Worm (Caenorhabditis elegans) whole organism, L3 larva: Measurements from ENCODE around the gene F16G10.11.

ENCODE experiments used
- R02D3.7 ChIP-seq: fragments of 150-350 bp; optimal IDR thresholded peaks from 2 replicates; lab custom pipeline; 2014; ENCODE audit warnings: missing biosample characterization, missing genetic modification characterization
- ZK546.5 ChIP-seq: sonication (generic microtip); optimal IDR thresholded peaks from 2 replicates; lab custom pipeline; 2017; ENCODE audit warnings: missing biosample characterization, missing genetic modification characterization
- ama-1 ChIP-seq: fragments of 150-350 bp; optimal IDR thresholded peaks from 2 replicates; lab custom pipeline; 2018
- ceh-16 ChIP-seq: sonication (generic microtip); optimal IDR thresholded peaks from 2 replicates; lab custom pipeline; 2017; ENCODE audit warnings: missing biosample characterization, missing genetic modification characterization
- ceh-9 ChIP-seq: sonication (generic microtip); optimal IDR thresholded peaks from 2 replicates; lab custom pipeline; 2018; ENCODE audit warnings: missing biosample characterization, missing genetic modification characterization
- daf-12 ChIP-seq: fragments of 150-350 bp; optimal IDR thresholded peaks from 2 replicates; lab custom pipeline; 2014; ENCODE audit warnings: missing biosample characterization, missing genetic modification reagents, missing genetic modification characterization
- egl-5 ChIP-seq: fragments of 150-350 bp; optimal IDR thresholded peaks from 2 replicates; lab custom pipeline; 2017; ENCODE audit warnings: missing biosample characterization, missing genetic modification reagents, missing genetic modification characterization, inconsistent platforms
- elt-1 ChIP-seq: fragments of 150-350 bp; optimal IDR thresholded peaks from 2 replicates; lab custom pipeline; 2014; ENCODE audit warnings: missing biosample characterization, missing genetic modification characterization
- elt-2 ChIP-seq: sonication (generic microtip); optimal IDR thresholded peaks from 2 replicates; lab custom pipeline; 2016; ENCODE audit warnings: missing genetic modification reagents, mild to moderate bottlenecking, missing genetic modification characterization, missing compliant biosample characterization
- elt-3 ChIP-seq, 3 experiments: fragments of 150-350 bp in 1 of 3; sonication (generic microtip) in 2 of 3; optimal IDR thresholded peaks; 2 replicates in 2 of 3; 4 replicates in 1 of 3; lab custom pipeline; 2014 to 2017; ENCODE audit warnings: missing biosample characterization in 3 of 3, missing genetic modification characterization in 3 of 3
- eor-1 ChIP-seq, 2 experiments: fragments of 150-350 bp; optimal IDR thresholded peaks; 2 replicates each; lab custom pipeline; 2014 to 2018; ENCODE audit warnings: missing biosample characterization in 2 of 2, missing genetic modification characterization in 2 of 2
- fkh-10 ChIP-seq: sonication (generic microtip); optimal IDR thresholded peaks from 2 replicates; lab custom pipeline; 2017; ENCODE audit warnings: missing biosample characterization, missing genetic modification reagents, missing genetic modification characterization
- fkh-2 ChIP-seq: fragments of 150-350 bp; optimal IDR thresholded peaks from 2 replicates; lab custom pipeline; 2014; ENCODE audit warnings: missing biosample characterization, missing genetic modification reagents, missing genetic modification characterization
- fos-1 ChIP-seq: fragments of 150-350 bp; optimal IDR thresholded peaks from 2 replicates; lab custom pipeline; 2014; ENCODE audit warnings: missing biosample characterization, missing genetic modification characterization
- jun-1 ChIP-seq: fragments of 150-350 bp; optimal IDR thresholded peaks from 2 replicates; lab custom pipeline; 2014; ENCODE audit warnings: missing biosample characterization, missing genetic modification reagents, missing genetic modification characterization
- lin-15B ChIP-seq: fragments of 150-350 bp; optimal IDR thresholded peaks from 2 replicates; lab custom pipeline; 2014; ENCODE audit warnings: missing biosample characterization, missing genetic modification characterization
- lin-39 ChIP-seq: fragments of 150-350 bp; optimal IDR thresholded peaks from 2 replicates; lab custom pipeline; 2018; ENCODE audit warnings: missing biosample characterization, missing genetic modification reagents, missing genetic modification characterization
- mml-1 ChIP-seq: fragments of 150-350 bp; sonication (generic microtip); optimal IDR thresholded peaks from 3 replicates; lab custom pipeline; 2014; ENCODE audit warnings: missing biosample characterization, missing genetic modification characterization
- nhr-12 ChIP-seq: fragments of 150-350 bp; optimal IDR thresholded peaks from 2 replicates; lab custom pipeline; 2014; ENCODE audit warnings: missing biosample characterization, missing genetic modification characterization
- nhr-23 ChIP-seq: fragments of 150-350 bp; optimal IDR thresholded peaks from 2 replicates; lab custom pipeline; 2014; ENCODE audit warnings: missing biosample characterization, missing genetic modification reagents, missing genetic modification characterization
- nhr-25 ChIP-seq: sonication (generic microtip); optimal IDR thresholded peaks from 2 replicates; lab custom pipeline; 2017; ENCODE audit warnings: missing biosample characterization, missing genetic modification characterization
- nhr-43 ChIP-seq: sonication (generic microtip); optimal IDR thresholded peaks from 2 replicates; lab custom pipeline; 2016; ENCODE audit warnings: mild to moderate bottlenecking, missing genetic modification characterization, missing compliant biosample characterization; ENCODE audit not compliant: poor library complexity, severe bottlenecking
- nhr-67 ChIP-seq: fragments of 150-350 bp; optimal IDR thresholded peaks from 2 replicates; lab custom pipeline; 2014; ENCODE audit warnings: missing biosample characterization, missing genetic modification characterization
- nhr-76 ChIP-seq: fragments of 150-350 bp; sonication (generic microtip); optimal IDR thresholded peaks from 5 replicates; lab custom pipeline; 2014; ENCODE audit warnings: missing biosample characterization, missing genetic modification characterization
- nhr-77 ChIP-seq: fragments of 150-350 bp; optimal IDR thresholded peaks from 2 replicates; lab custom pipeline; 2014; ENCODE audit warnings: missing biosample characterization, missing genetic modification characterization
- pha-4 ChIP-seq: fragments of 150-350 bp; optimal IDR thresholded peaks from 2 replicates; lab custom pipeline; 2014; ENCODE audit warnings: missing biosample characterization, missing genetic modification reagents, missing genetic modification characterization
- snpc-4 ChIP-seq: fragments of 150-350 bp; optimal IDR thresholded peaks from 2 replicates; lab custom pipeline; 2014; ENCODE audit warnings: missing biosample characterization, missing genetic modification characterization
- ztf-4 ChIP-seq: fragments of 150-350 bp; optimal IDR thresholded peaks from 2 replicates; lab custom pipeline; 2014; ENCODE audit warnings: missing biosample characterization, missing genetic modification characterization

Gene F16G10.11

DNA sequence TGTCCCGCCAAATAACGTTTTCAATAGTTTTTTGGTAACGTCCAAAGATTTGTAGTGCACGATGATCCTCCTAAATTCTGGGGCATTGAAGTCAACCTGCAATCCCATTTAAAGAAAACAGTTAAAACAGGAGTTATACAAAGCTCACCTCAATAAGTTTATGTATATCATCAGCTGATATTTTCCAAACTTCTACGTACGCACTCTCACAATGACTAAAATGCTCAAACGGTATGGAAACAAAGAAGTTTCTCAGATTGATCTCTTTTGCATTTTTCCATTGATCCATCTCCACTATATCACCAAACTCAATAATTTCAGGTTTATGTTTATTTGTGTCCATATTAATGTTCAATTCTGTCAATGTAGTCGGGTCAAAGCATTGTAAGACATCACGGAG, 17.8 kb upstream of the F16G10.11 start:
- no peak for TF ChIP-seq nhr-67 (tag; lab: Kevin White, UChicago)
- TF ChIP-seq ama-1 (lab: Kevin White, UChicago): no peak
- TF ChIP-seq nhr-43 (tag; lab: Kevin White, UChicago): no peak
- TF ChIP-seq lin-39 (tag; lab: Kevin White, UChicago): no peak
- TF ChIP-seq R02D3.7 (tag; lab: Kevin White, UChicago): no peak
- TF ChIP-seq snpc-4 (tag; lab: Kevin White, UChicago): no peak

- no peak for TF ChIP-seq egl-5 (tag; lab: Kevin White, UChicago)
- TF ChIP-seq ztf-4 (tag; lab: Kevin White, UChicago): no peak
- no peak for TF ChIP-seq nhr-23 (tag; lab: Kevin White, UChicago)
- TF ChIP-seq elt-3 (tag; optimal IDR thresholded peaks at IDR 0.05; lab: Kevin White, UChicago): no peak
- TF ChIP-seq jun-1 (tag; lab: Kevin White, UChicago): no peak
- TF ChIP-seq nhr-12: no peak
- TF ChIP-seq ama-1 (lab: Kevin White, UChicago): no peak
- TF ChIP-seq lin-15B (tag; lab: Kevin White, UChicago): no peak
- no peak for TF ChIP-seq pha-4 (tag; lab: Kevin White, UChicago)
Observed at ce11 chrII:2411093-2411492, 17.4 kb upstream of the F16G10.11 start.

- no peak for TF ChIP-seq daf-12 (tag; lab: Kevin White, UChicago)
- no peak for TF ChIP-seq ceh-16 (tag; lab: Kevin White, UChicago)
- TF ChIP-seq ceh-9 (tag; lab: Kevin White, UChicago): no peak
- TF ChIP-seq nhr-67 (tag; lab: Kevin White, UChicago): no peak
- no peak for TF ChIP-seq elt-1 (tag; lab: Kevin White, UChicago)
- TF ChIP-seq eor-1 (tag; optimal IDR thresholded peaks at IDR 0.05; lab: Kevin White, UChicago): no peak
- no peak for TF ChIP-seq nhr-43 (tag; lab: Kevin White, UChicago)
- no peak for TF ChIP-seq ZK546.5 (tag; lab: Kevin White, UChicago)
- no peak for TF ChIP-seq jun-1 (tag; lab: Kevin White, UChicago)
- no peak for TF ChIP-seq R02D3.7 (tag; lab: Kevin White, UChicago)
- TF ChIP-seq nhr-25 (tag; lab: Kevin White, UChicago): no peak
- TF ChIP-seq nhr-77 (tag; lab: Kevin White, UChicago): no peak
- no peak for TF ChIP-seq mml-1 (tag; lab: Kevin White, UChicago)
Observed at ce11 chrII:2403984-2404383, 10.3 kb upstream of the F16G10.11 start, which contains the start of gene F16G10.1. Gene F16G10.1, plus strand, starts transcription at chrII:2404284.

DNA sequence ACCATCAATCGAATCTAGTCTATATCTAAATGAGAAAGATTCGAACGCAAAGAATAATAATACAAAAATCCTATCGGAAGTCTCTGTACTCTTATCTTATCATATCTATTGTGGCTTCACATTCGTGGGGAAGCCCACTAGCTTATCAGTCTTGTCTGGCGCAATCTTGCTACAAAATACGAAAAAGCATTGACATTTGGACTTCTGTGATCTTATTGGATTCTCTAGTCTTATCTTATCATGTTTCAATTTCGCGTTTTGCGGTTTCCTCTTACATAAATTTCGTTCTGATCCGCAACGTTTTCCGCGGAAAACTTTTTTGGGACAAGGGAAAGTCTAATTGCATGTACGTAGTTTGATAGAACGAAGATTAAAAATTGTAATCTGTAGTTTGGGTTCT, 6.1 kb upstream of the F16G10.11 start:
- TF ChIP-seq nhr-43 (tag; lab: Kevin White, UChicago) (peak; percentile 86), elt-3 (tag; optimal IDR thresholded peaks at IDR 0.05; lab: Kevin White, UChicago) (peak; percentile 14 to 96 (median 93)), lin-39 (tag; lab: Kevin White, UChicago) (no peak)
- TF ChIP-seq, all 47 proteins: peak for 2

DNA sequence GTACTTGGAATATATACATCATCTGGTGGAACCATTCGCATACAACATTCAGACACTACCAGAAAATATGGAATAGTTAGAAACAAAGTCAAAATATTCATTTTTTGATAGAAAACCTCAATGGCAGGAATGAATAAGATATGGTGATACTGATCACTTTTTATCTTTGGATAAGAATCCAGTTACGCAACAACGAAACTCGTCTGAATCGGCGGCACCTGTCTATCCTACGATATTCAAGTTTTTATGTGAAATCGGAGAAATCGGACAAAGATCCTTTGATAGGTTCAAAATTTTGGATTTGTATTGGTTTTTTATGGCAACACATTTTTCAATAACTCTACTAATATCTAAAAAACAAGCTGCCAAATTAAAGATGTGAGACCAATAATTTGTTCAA, 5.2 kb upstream of the F16G10.11 start, which contains the start of gene F16G10.14:
F16G10.14 (minus strand) TSS at position 101 of the 400 bp plus-strand sequence.
- TF ChIP-seq fkh-2 (no peak), R02D3.7 (tag; lab: Kevin White, UChicago) (no peak), ama-1 (lab: Kevin White, UChicago) (no peak), lin-15B (tag; lab: Kevin White, UChicago) (no peak), nhr-76 (tag; lab: Kevin White, UChicago) (no peak), fkh-10 (GFP tag; lab: Kevin White, UChicago) (no peak), nhr-25 (tag; lab: Kevin White, UChicago) (no peak), fos-1 (tag; lab: Kevin White, UChicago) (no peak), elt-2 (tag; lab: Kevin White, UChicago) (no peak)

DNA sequence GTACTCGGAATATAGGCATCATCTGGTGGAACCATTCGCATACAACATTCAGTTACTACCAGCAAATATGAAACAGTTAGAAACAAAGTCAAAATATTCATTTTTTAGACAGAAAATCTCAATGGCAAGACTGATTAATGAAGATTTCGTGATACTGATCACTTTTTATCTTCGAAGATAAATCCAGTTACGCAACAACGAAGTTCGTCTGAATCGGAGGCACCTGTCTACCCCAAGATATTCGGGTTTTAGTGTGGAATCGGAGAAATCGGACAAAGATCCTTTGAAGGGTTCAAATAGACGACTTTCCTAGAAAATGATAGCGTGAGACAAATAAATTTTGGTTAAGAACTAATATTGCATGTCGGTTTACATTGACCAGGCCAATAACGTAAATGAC, 2.1 kb upstream of the F16G10.11 start, which contains the start of gene F16G10.13:
F16G10.13 (minus strand) TSS at position 101 of the 400 bp plus-strand sequence.
- TF ChIP-seq eor-1 (tag; optimal IDR thresholded peaks at IDR 0.05; lab: Kevin White, UChicago) (no peak), elt-1 (tag; lab: Kevin White, UChicago) (no peak), ceh-16 (tag; lab: Kevin White, UChicago) (no peak), fkh-10 (GFP tag; lab: Kevin White, UChicago) (no peak), jun-1 (tag; lab: Kevin White, UChicago) (no peak), nhr-25 (tag; lab: Kevin White, UChicago) (no peak)
